Fruit fly (Drosophila melanogaster): ENCODE results near the gene hiw.

Gene hiw

dm6 chrX:15043700-15044225 lies 19.5 kb downstream of the hiw start, which contains the start of gene CG5541 (continued):
- peak; percentile 64 for TF ChIP-seq sug (tag; optimal IDR thresholded peaks at IDR 0.05)
- no peak for TF ChIP-seq CG10366 (GFP tag; IDR thresholded peaks at IDR 0.05)
- TF ChIP-seq cad (GFP tag; optimal IDR thresholded peaks at IDR 0.05), result no peak
- no peak for TF ChIP-seq CG3065 (GFP tag; optimal IDR thresholded peaks at IDR 0.05)
- TF ChIP-seq CG3163 (GFP tag; optimal IDR thresholded peaks at IDR 0.05), result no peak
- TF ChIP-seq ATbp (GFP tag; optimal IDR thresholded peaks at IDR 0.05), result no peak
- TF ChIP-seq Trl (optimal IDR thresholded peaks at IDR 0.05), result peak; percentile 42 to 77
- TF ChIP-seq Trl (GFP tag; optimal IDR thresholded peaks at IDR 0.05), result no peak
- TF ChIP-seq CG1233 (GFP tag; optimal IDR thresholded peaks at IDR 0.05), result no peak
- TF ChIP-seq CG11247 (GFP tag; IDR thresholded peaks at IDR 0.05), result no peak
- no peak for TF ChIP-seq ERR (GFP tag; optimal IDR thresholded peaks at IDR 0.05)
- TF ChIP-seq CG9727 (GFP tag; optimal IDR thresholded peaks at IDR 0.05), result peak; percentile 7
- no peak for TF ChIP-seq bcd (GFP tag; optimal IDR thresholded peaks at IDR 0.05)
- peak; percentile 33 for TF ChIP-seq CG6854 (GFP tag; optimal IDR thresholded peaks at IDR 0.05)
- no peak for TF ChIP-seq Poxn (GFP tag; IDR thresholded peaks at IDR 0.05)
- no peak for TF ChIP-seq HHEX (GFP tag; optimal IDR thresholded peaks at IDR 0.05)
- TF ChIP-seq Doc3 (GFP tag; IDR thresholded peaks at IDR 0.05; ENCODE audit: partially characterized antibody), result no peak
- TF ChIP-seq crol (GFP tag; IDR thresholded peaks at IDR 0.05), result no peak
- TF ChIP-seq CG12391 (tag; optimal IDR thresholded peaks at IDR 0.05), result peak; percentile 21
- no peak for TF ChIP-seq CG2875 (GFP tag; optimal IDR thresholded peaks at IDR 0.05)
- TF ChIP-seq eve (GFP tag; optimal IDR thresholded peaks at IDR 0.05), result no peak

- TF ChIP-seq CG6272 (GFP tag; IDR thresholded peaks at IDR 0.05) (no peak), wor (GFP tag; IDR thresholded peaks at IDR 0.05) (no peak), ken (GFP tag; IDR thresholded peaks at IDR 0.05) (peak; percentile 49), Xrp1 (GFP tag; IDR thresholded peaks at IDR 0.05) (peak; percentile 86), Drgx (GFP tag; IDR thresholded peaks at IDR 0.05) (peak; percentile 86), CG6654 (GFP tag; optimal IDR thresholded peaks at IDR 0.05) (peak; percentile 36), kni (GFP tag; optimal IDR thresholded peaks at IDR 0.05) (peak; percentile 97), stwl (tag; optimal IDR thresholded peaks at IDR 0.05) (no peak), dmrt11E (tag; optimal IDR thresholded peaks at IDR 0.05) (peak; percentile 75), CG11504 (tag; optimal IDR thresholded peaks at IDR 0.05) (peak; percentile 83), Dref (GFP tag; IDR thresholded peaks at IDR 0.05) (no peak), CG12236 (GFP tag; optimal IDR thresholded peaks at IDR 0.05) (peak; percentile 90), crol (GFP tag; IDR thresholded peaks at IDR 0.05) (peak; percentile 29), CG13624 (GFP tag; optimal IDR thresholded peaks at IDR 0.05) (peak; percentile 34), Awh (GFP tag; IDR thresholded peaks at IDR 0.05) (peak; percentile 93), kay (GFP tag; optimal IDR thresholded peaks at IDR 0.05) (peak; percentile 77), Mrtf (GFP tag; IDR thresholded peaks at IDR 0.05) (peak; percentile 47; the same call in 2 of the 3 replicates), Dip3 (GFP tag; optimal IDR thresholded peaks at IDR 0.05) (peak; percentile 15), Oaz (GFP tag; IDR thresholded peaks at IDR 0.05) (no peak), run (tag; optimal IDR thresholded peaks at IDR 0.05) (peak; percentile 75), unpg (GFP tag; optimal IDR thresholded peaks at IDR 0.05) (peak; percentile 75), ash1 (GFP tag; optimal IDR thresholded peaks at IDR 0.05) (peak; percentile 72), slou (GFP tag; optimal IDR thresholded peaks at IDR 0.05) (peak; percentile 75), CG5180 (GFP tag; optimal IDR thresholded peaks at IDR 0.05) (peak; percentile 87), CG14965 (GFP tag; optimal IDR thresholded peaks at IDR 0.05; ENCODE audit: borderline replicate concordance) (peak; percentile 81), Pdp1 (GFP tag; optimal IDR thresholded peaks at IDR 0.05) (peak; percentile 45 to 77), CG10274 (GFP tag; optimal IDR thresholded peaks at IDR 0.05) (peak; percentile 76), z (GFP tag; IDR thresholded peaks at IDR 0.05) (peak; percentile 8; the same call in 1 of the 3 replicates), dysf (GFP tag; IDR thresholded peaks at IDR 0.05) (peak; percentile 47; the same call in 2 of the 3 replicates), CG17802 (tag; optimal IDR thresholded peaks at IDR 0.05) (peak; percentile 14)
Measured at dm6 chrX:15043013-15043699, 20.1 kb downstream of the hiw start.
